Worm (Caenorhabditis elegans) whole organism, L4 larva: ENCODE data around the gene tin-9.2.

ENCODE experiments used
- F10B5.3 ChIP-seq: sonication (generic microtip); optimal IDR thresholded peaks from 2 replicates; lab custom pipeline; 2016; ENCODE audit warnings: mild to moderate bottlenecking, missing genetic modification characterization, missing compliant biosample characterization
- T20F7.1 ChIP-seq: fragments of 200-800 bp; sonication (Bioruptor generic); optimal IDR thresholded peaks from 2 replicates; lab custom pipeline; 2018; ENCODE audit warnings: mild to moderate bottlenecking, missing genetic modification characterization, missing compliant biosample characterization
- T26A8.4 ChIP-seq: fragments of 200-800 bp; sonication (Bioruptor generic); IDR thresholded peaks from 2 replicates; pipeline ENCODE4 v1.3.6; 2022; ENCODE audit warnings: missing genetic modification characterization, missing compliant biosample characterization
- Y48G9A.11 ChIP-seq: fragments of 200-800 bp; sonication (Bioruptor generic); IDR thresholded peaks from 2 replicates; pipeline ENCODE4 v1.3.6; 2022; ENCODE audit warnings: missing genetic modification reagents, missing genetic modification characterization, missing compliant biosample characterization
- Y5F2A.4 ChIP-seq: fragments of 200-800 bp; sonication (Bioruptor generic); optimal IDR thresholded peaks from 2 replicates; lab custom pipeline; 2018; ENCODE audit warnings: mild to moderate bottlenecking, missing genetic modification characterization, missing compliant biosample characterization
- Y75B8A.6 ChIP-seq: fragments of 200-800 bp; sonication (Bioruptor generic); IDR thresholded peaks from 2 replicates; pipeline ENCODE4 v1.3.6; 2022; ENCODE audit warnings: missing genetic modification reagents, missing genetic modification characterization, missing compliant biosample characterization
- ZK337.2 ChIP-seq: fragments of 200-800 bp; sonication (Bioruptor generic); IDR thresholded peaks from 2 replicates; pipeline ENCODE4 v1.3.6; 2022; ENCODE audit warnings: missing genetic modification reagents, missing genetic modification characterization, missing compliant biosample characterization
- ZK546.5 ChIP-seq, 2 experiments: sonication (generic microtip); optimal IDR thresholded peaks; 2 replicates each; lab custom pipeline; 2017; ENCODE audit warnings: missing biosample characterization in 2 of 2, missing genetic modification characterization in 2 of 2
- aly-2 ChIP-seq: sonication (generic microtip); optimal IDR thresholded peaks from 2 replicates; lab custom pipeline; 2018; ENCODE audit warnings: missing biosample characterization, missing genetic modification characterization
- arid-1 ChIP-seq: fragments of 200-800 bp; sonication (Bioruptor generic); conservative IDR thresholded peaks from 2 replicates; pipeline ENCODE4 v1.3.6; 2022; ENCODE audit warnings: missing genetic modification reagents, missing genetic modification characterization, missing compliant biosample characterization
- attf-4 ChIP-seq: sonication (generic microtip); optimal IDR thresholded peaks from 3 replicates; lab custom pipeline; 2017; ENCODE audit warnings: missing biosample characterization, missing genetic modification characterization
- ceh-28 ChIP-seq: fragments of 150-350 bp; optimal IDR thresholded peaks from 2 replicates; lab custom pipeline; 2014; ENCODE audit warnings: missing biosample characterization, missing genetic modification reagents, missing genetic modification characterization
- ceh-32 ChIP-seq: sonication (generic microtip); optimal IDR thresholded peaks from 2 replicates; lab custom pipeline; 2016; ENCODE audit warnings: mild to moderate bottlenecking, missing genetic modification characterization, missing compliant biosample characterization; ENCODE audit not compliant: poor library complexity
- ceh-82 ChIP-seq: sonication (generic microtip); optimal IDR thresholded peaks from 2 replicates; lab custom pipeline; 2017; ENCODE audit warnings: missing biosample characterization, missing genetic modification characterization
- ces-1 ChIP-seq: fragments of 150-350 bp; sonication (generic microtip); optimal IDR thresholded peaks from 4 replicates; lab custom pipeline; 2014; ENCODE audit warnings: missing biosample characterization, missing genetic modification reagents, missing genetic modification characterization
- daf-16 ChIP-seq, 3 experiments: sonication (generic microtip); optimal IDR thresholded peaks; 2 replicates each; lab custom pipeline; 2016 to 2017; ENCODE audit warnings: missing genetic modification characterization in 3 of 3, missing genetic modification reagents in 3 of 3, mild to moderate bottlenecking in 2 of 3, missing compliant biosample characterization in 2 of 3, missing biosample characterization in 1 of 3, moderate library complexity in 1 of 3
- daf-19 ChIP-seq: fragments of 200-800 bp; sonication (Bioruptor generic); conservative IDR thresholded peaks from 2 replicates; pipeline ENCODE4 v1.3.6; 2022; ENCODE audit warnings: missing genetic modification characterization, missing compliant biosample characterization
- dmd-9 ChIP-seq: fragments of 200-800 bp; sonication (Bioruptor generic); IDR thresholded peaks from 2 replicates; pipeline ENCODE4 v1.3.6; 2022; ENCODE audit warnings: missing genetic modification reagents, missing genetic modification characterization, missing compliant biosample characterization
- dve-1 ChIP-seq: sonication (generic microtip); optimal IDR thresholded peaks from 2 replicates; lab custom pipeline; 2017; ENCODE audit warnings: antibody characterized with exemption, mild to moderate bottlenecking, missing genetic modification characterization, missing compliant biosample characterization; ENCODE audit not compliant: insufficient read depth
- egl-27 ChIP-seq: sonication (generic microtip); optimal IDR thresholded peaks from 3 replicates; lab custom pipeline; 2017; ENCODE audit warnings: missing biosample characterization, missing genetic modification reagents, missing genetic modification characterization
- egl-43 ChIP-seq: fragments of 200-800 bp; sonication (Bioruptor generic); IDR thresholded peaks from 2 replicates; pipeline ENCODE4 v1.3.6; 2022; ENCODE audit warnings: missing genetic modification reagents, missing genetic modification characterization, missing compliant biosample characterization
- hif-1 ChIP-seq, 2 experiments: sonication (generic microtip); optimal IDR thresholded peaks; 2 replicates each; lab custom pipeline; 2016 to 2017; ENCODE audit warnings: missing compliant biosample characterization in 2 of 2, missing genetic modification characterization in 2 of 2, missing genetic modification reagents in 2 of 2, missing genotype in 2 of 2, mild to moderate bottlenecking in 1 of 2
- hlh-11 ChIP-seq: fragments of 200-800 bp; sonication (Bioruptor generic); optimal IDR thresholded peaks from 2 replicates; lab custom pipeline; 2018; ENCODE audit warnings: mild to moderate bottlenecking, missing genetic modification characterization, missing compliant biosample characterization
- hmg-1.1 ChIP-seq: fragments of 200-800 bp; sonication (Bioruptor generic); IDR thresholded peaks from 2 replicates; pipeline ENCODE4 v1.3.6; 2022; ENCODE audit warnings: missing genetic modification reagents, missing genetic modification characterization, missing compliant biosample characterization
- lim-7 ChIP-seq: fragments of 200-800 bp; sonication (Bioruptor generic); IDR thresholded peaks from 2 replicates; pipeline ENCODE4 v1.3.6; 2022; ENCODE audit warnings: missing genetic modification characterization, missing compliant biosample characterization
- lin-13 ChIP-seq: fragments of 150-350 bp; optimal IDR thresholded peaks from 2 replicates; lab custom pipeline; 2014; ENCODE audit warnings: missing biosample characterization, missing genetic modification reagents, missing genetic modification characterization
- lin-29 ChIP-seq: fragments of 200-800 bp; sonication (Bioruptor generic); IDR thresholded peaks from 2 replicates; pipeline ENCODE4 v1.3.6; 2022; ENCODE audit warnings: missing genetic modification reagents, missing genetic modification characterization, missing compliant biosample characterization
- lin-39 ChIP-seq: fragments of 150-350 bp; optimal IDR thresholded peaks from 2 replicates; lab custom pipeline; 2014; ENCODE audit warnings: missing biosample characterization, missing genetic modification reagents, missing genetic modification characterization
- lsy-2 ChIP-seq, 2 experiments: fragments of 150-350 bp in 1 of 2; sonication (generic microtip) in 1 of 2; optimal IDR thresholded peaks; 2 replicates each; lab custom pipeline; 2014 to 2017; ENCODE audit warnings: missing biosample characterization in 2 of 2, missing genetic modification characterization in 2 of 2
- madf-9 ChIP-seq: fragments of 200-800 bp; sonication (Bioruptor generic); conservative IDR thresholded peaks from 2 replicates; pipeline ENCODE4 v1.3.6; 2022; ENCODE audit warnings: missing genetic modification reagents, missing genetic modification characterization, missing compliant biosample characterization
- mdl-1 ChIP-seq, 2 experiments: fragments of 150-350 bp in 1 of 2; sonication (generic microtip) in 1 of 2; optimal IDR thresholded peaks; 2 replicates each; lab custom pipeline; 2014 to 2017; ENCODE audit warnings: missing biosample characterization in 2 of 2, missing genetic modification characterization in 2 of 2
- mdt-29 ChIP-seq: fragments of 200-800 bp; sonication (Bioruptor generic); IDR thresholded peaks from 2 replicates; pipeline ENCODE4 v1.3.6; 2022; ENCODE audit warnings: missing genetic modification reagents, missing genetic modification characterization, missing compliant biosample characterization
- mep-1 ChIP-seq: fragments of 150-350 bp; sonication (generic microtip); optimal IDR thresholded peaks from 3 replicates; lab custom pipeline; 2014; ENCODE audit warnings: missing biosample characterization, missing genetic modification characterization
- mxl-3 ChIP-seq: fragments of 200-800 bp; sonication (Bioruptor generic); optimal IDR thresholded peaks from 2 replicates; lab custom pipeline; 2018; ENCODE audit warnings: mild to moderate bottlenecking, missing genetic modification characterization, missing compliant biosample characterization
- nhr-111 ChIP-seq: fragments of 200-800 bp; sonication (Bioruptor generic); optimal IDR thresholded peaks from 2 replicates; lab custom pipeline; 2018; ENCODE audit warnings: mild to moderate bottlenecking, missing genetic modification characterization, missing compliant biosample characterization
- nhr-25 ChIP-seq: sonication (generic microtip); optimal IDR thresholded peaks from 2 replicates; lab custom pipeline; 2017; ENCODE audit warnings: missing genetic modification characterization, mild to moderate bottlenecking, missing compliant biosample characterization, antibody characterized with exemption, moderate library complexity, borderline replicate concordance; ENCODE audit not compliant: insufficient read depth
- nhr-42 ChIP-seq: fragments of 200-800 bp; sonication (Bioruptor generic); IDR thresholded peaks from 2 replicates; pipeline ENCODE4 v1.3.6; 2022; ENCODE audit warnings: missing genetic modification characterization, missing compliant biosample characterization
- pha-4 ChIP-seq, 2 experiments: fragments of 150-350 bp in 1 of 2; fragments of 200-800 bp in 1 of 2; sonication (Bioruptor generic) in 1 of 2; IDR thresholded peaks in 1 of 2; optimal IDR thresholded peaks in 1 of 2; 2 replicates each; pipeline versions ENCODE4 v1.3.6 to Lab custom; 2014 to 2022; ENCODE audit warnings: missing genetic modification characterization in 2 of 2, missing genetic modification reagents in 2 of 2, missing biosample characterization in 1 of 2, missing compliant biosample characterization in 1 of 2
- rbr-2 ChIP-seq: sonication (generic microtip); optimal IDR thresholded peaks from 2 replicates; lab custom pipeline; 2016; ENCODE audit warnings: missing genotype, missing genetic modification characterization, missing compliant biosample characterization
- saeg-2 ChIP-seq: fragments of 200-800 bp; sonication (Bioruptor generic); IDR thresholded peaks from 2 replicates; pipeline ENCODE4 v1.3.6; 2022; ENCODE audit warnings: missing genetic modification reagents, missing genetic modification characterization, missing compliant biosample characterization
- snpc-1.2 ChIP-seq: fragments of 200-800 bp; sonication (Bioruptor generic); IDR thresholded peaks from 2 replicates; pipeline ENCODE4 v1.3.6; 2022; ENCODE audit warnings: missing genetic modification reagents, missing genetic modification characterization, missing compliant biosample characterization
- snpc-4 ChIP-seq: fragments of 150-350 bp; optimal IDR thresholded peaks from 2 replicates; lab custom pipeline; 2014; ENCODE audit warnings: missing biosample characterization, missing genetic modification characterization
- tag-97 ChIP-seq: fragments of 200-800 bp; sonication (Bioruptor generic); IDR thresholded peaks from 2 replicates; pipeline ENCODE4 v1.3.6; 2022; ENCODE audit warnings: missing genetic modification characterization, missing compliant biosample characterization
- tra-1 ChIP-seq: fragments of 200-800 bp; sonication (Bioruptor generic); IDR thresholded peaks from 2 replicates; pipeline ENCODE4 v1.3.6; 2022; ENCODE audit warnings: missing genetic modification reagents, missing genetic modification characterization, missing compliant biosample characterization
- unc-130 ChIP-seq: sonication (generic microtip); optimal IDR thresholded peaks from 2 replicates; lab custom pipeline; 2016; ENCODE audit warnings: missing genetic modification reagents, missing genetic modification characterization, missing compliant biosample characterization
- unc-39 ChIP-seq: sonication (generic microtip); optimal IDR thresholded peaks from 2 replicates; lab custom pipeline; 2017; ENCODE audit warnings: missing biosample characterization, missing genetic modification characterization
- unc-62 ChIP-seq, 3 experiments: fragments of 150-350 bp in 1 of 3; sonication (generic microtip); optimal IDR thresholded peaks in 2 of 3; peaks in 1 of 3; 1 replicate in 1 of 3; 2 replicates in 2 of 3; lab custom pipeline; 2014 to 2017; ENCODE audit warnings: missing biosample characterization in 3 of 3, missing genetic modification characterization in 3 of 3, missing genetic modification reagents in 3 of 3, missing genotype in 1 of 3
- vab-7 ChIP-seq: fragments of 200-800 bp; sonication (Bioruptor generic); IDR thresholded peaks from 2 replicates; pipeline ENCODE4 v1.3.6; 2022; ENCODE audit warnings: missing genetic modification reagents, missing genetic modification characterization, missing compliant biosample characterization
- zag-1 ChIP-seq: fragments of 150-350 bp; optimal IDR thresholded peaks from 2 replicates; lab custom pipeline; 2014; ENCODE audit warnings: missing biosample characterization, missing genetic modification characterization

The tin-9.2 gene

DNA sequence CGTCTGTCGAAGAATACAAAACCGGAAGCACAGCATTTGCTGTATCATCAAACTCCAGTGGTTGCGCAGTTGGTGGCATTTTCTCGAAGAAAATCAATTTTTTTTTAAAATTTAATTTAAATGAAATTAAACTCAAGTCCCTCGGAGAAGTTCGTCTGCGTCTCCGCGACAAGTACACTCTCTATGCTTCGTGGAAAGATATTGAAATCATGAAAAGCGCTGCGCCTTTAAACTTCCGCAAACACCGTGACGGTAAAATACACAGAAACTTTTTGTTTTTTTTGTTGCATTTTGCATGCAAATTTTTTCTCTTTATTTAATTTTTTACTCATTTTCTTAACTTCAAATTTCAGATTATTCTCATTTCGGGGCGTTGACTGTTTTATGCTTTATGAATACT, at the start of gene tin-9.2, which contains the start of the genes dli-1 and exos-4.1:
Gene tin-9.2, plus strand, starts transcription at position 344 of the 400 bp plus-strand sequence.
Gene dli-1, minus strand, starts transcription at position 141 of the 400 bp plus-strand sequence.
Gene exos-4.1, plus strand, starts transcription at position 348 of the 400 bp plus-strand sequence.
- TF ChIP-seq mxl-3 (no peak), mep-1 (tag; lab: Kevin White, UChicago) (peak; percentile 69), daf-19 (GFP tag; lab: Robert Waterston, UW) (no peak; the same call in 1 of the 2 replicates), hlh-11 (tag; lab: Kevin White, UChicago) (peak; percentile 52), T26A8.4 (no peak), vab-7 (GFP tag; lab: Robert Waterston, UW) (no peak), zag-1 (no peak), pha-4 (GFP tag; IDR thresholded peaks at IDR 0.05; lab: Robert Waterston, UW) (0 out of 2 replicates have a peak, but pooled peaks have one; percentile 33), pha-4 (tag; optimal IDR thresholded peaks at IDR 0.05; lab: Kevin White, UChicago) (no peak), hmg-1.1 (GFP tag; lab: Robert Waterston, UW) (peak; percentile 65), unc-62 (GFP tag; optimal IDR thresholded peaks at IDR 0.05 in 1 of 2; lab: Kevin White, UChicago) (no peak), unc-62 (tag; optimal IDR thresholded peaks at IDR 0.05; lab: Kevin White, UChicago) (no peak), hif-1 (tag; optimal IDR thresholded peaks at IDR 0.05; lab: Kevin White, UChicago) (peak in 1 of 2 experiments; percentile 15), rbr-2 (tag; lab: Kevin White, UChicago) (peak; percentile 68), lim-7 (GFP tag; lab: Robert Waterston, UW) (no peak), aly-2 (tag; lab: Kevin White, UChicago) (no peak), egl-43 (GFP tag; lab: Robert Waterston, UW) (no peak), lin-13 (no peak), Y48G9A.11 (GFP tag; lab: Robert Waterston, UW) (no peak), F10B5.3 (tag; lab: Kevin White, UChicago) (no peak), nhr-111 (GFP tag; lab: Kevin White, UChicago) (no peak), lin-39 (no peak), unc-39 (tag; lab: Kevin White, UChicago) (no peak), tra-1 (GFP tag; lab: Robert Waterston, UW) (no peak), T20F7.1 (GFP tag; lab: Kevin White, UChicago) (no peak), ZK546.5 (tag; optimal IDR thresholded peaks at IDR 0.05; lab: Kevin White, UChicago) (no peak), ceh-28 (tag; lab: Kevin White, UChicago) (no peak), egl-27 (tag; lab: Kevin White, UChicago) (no peak), madf-9 (GFP tag; lab: Robert Waterston, UW) (no peak), ceh-82 (no peak), Y5F2A.4 (GFP tag; lab: Kevin White, UChicago) (no peak), dve-1 (tag; lab: Kevin White, UChicago) (peak; percentile 44), attf-4 (tag; lab: Kevin White, UChicago) (no peak), arid-1 (GFP tag; lab: Robert Waterston, UW) (peak; percentile 42), saeg-2 (no peak), ceh-32 (tag; lab: Kevin White, UChicago) (no peak), tag-97 (no peak), ces-1 (peak; percentile 3), Y75B8A.6 (GFP tag; lab: Robert Waterston, UW) (no peak), snpc-4 (tag; lab: Kevin White, UChicago) (no peak), dmd-9 (GFP tag; lab: Robert Waterston, UW) (no peak), unc-130 (GFP tag; lab: Kevin White, UChicago) (peak; percentile 28), mdl-1 (tag; optimal IDR thresholded peaks at IDR 0.05; lab: Kevin White, UChicago) (no peak), snpc-1.2 (GFP tag; lab: Robert Waterston, UW) (peak; percentile 80), mdt-29 (no peak), daf-16 (GFP tag; optimal IDR thresholded peaks at IDR 0.05; lab: Kevin White, UChicago) (no peak), daf-16 (tag; optimal IDR thresholded peaks at IDR 0.05; lab: Kevin White, UChicago) (peak; percentile 35), nhr-42 (GFP tag; lab: Robert Waterston, UW) (no peak), lsy-2 (tag; optimal IDR thresholded peaks at IDR 0.05; lab: Kevin White, UChicago) (peak in 1 of 2 experiments; percentile 89), lin-29 (GFP tag; lab: Robert Waterston, UW) (no peak), ZK337.2 (GFP tag; lab: Robert Waterston, UW) (no peak), nhr-25 (no peak)
